Worm (Caenorhabditis elegans) whole organism, L4 larva: Measurements from ENCODE around the gene dsl-6.

Experiments used
- F10B5.3 ChIP-seq: sonication (generic microtip); optimal IDR thresholded peaks from 2 replicates; lab custom pipeline; 2016; ENCODE audit warnings: mild to moderate bottlenecking, missing genetic modification characterization, missing compliant biosample characterization
- F26F4.8 ChIP-seq: fragments of 200-800 bp; sonication (Bioruptor generic); conservative IDR thresholded peaks from 2 replicates; pipeline ENCODE4 v1.3.6; 2022; ENCODE audit warnings: missing genetic modification characterization, missing compliant biosample characterization
- F37D6.2 ChIP-seq: sonication (generic microtip); optimal IDR thresholded peaks from 2 replicates; lab custom pipeline; 2016; ENCODE audit warnings: mild to moderate bottlenecking, missing genetic modification characterization, missing compliant biosample characterization
- F44E2.7 ChIP-seq: fragments of 200-800 bp; sonication (Bioruptor generic); IDR thresholded peaks from 2 replicates; pipeline ENCODE4 v2.1.2; 2022; ENCODE audit warnings: missing genetic modification characterization, missing compliant biosample characterization
- Y105C5A.15 ChIP-seq: fragments of 200-800 bp; sonication (Bioruptor generic); IDR thresholded peaks from 2 replicates; pipeline ENCODE4 v1.3.6; 2022; ENCODE audit warnings: missing genetic modification characterization, missing compliant biosample characterization
- ZK337.2 ChIP-seq: fragments of 200-800 bp; sonication (Bioruptor generic); IDR thresholded peaks from 2 replicates; pipeline ENCODE4 v1.3.6; 2022; ENCODE audit warnings: missing genetic modification reagents, missing genetic modification characterization, missing compliant biosample characterization
- aha-1 ChIP-seq: fragments of 150-350 bp; peaks from one replicate; lab custom pipeline; 2014; ENCODE audit warnings: missing biosample characterization, missing genetic modification characterization
- aly-2 ChIP-seq: sonication (generic microtip); optimal IDR thresholded peaks from 2 replicates; lab custom pipeline; 2018; ENCODE audit warnings: missing biosample characterization, missing genetic modification characterization
- ceh-20 ChIP-seq: fragments of 200-800 bp; sonication (Bioruptor generic); IDR thresholded peaks from 2 replicates; pipeline ENCODE4 v1.3.6; 2022; ENCODE audit warnings: missing genetic modification reagents, missing genetic modification characterization, missing compliant biosample characterization
- ceh-32 ChIP-seq: sonication (generic microtip); optimal IDR thresholded peaks from 2 replicates; lab custom pipeline; 2016; ENCODE audit warnings: mild to moderate bottlenecking, missing genetic modification characterization, missing compliant biosample characterization; ENCODE audit not compliant: poor library complexity
- ceh-82 ChIP-seq: sonication (generic microtip); optimal IDR thresholded peaks from 2 replicates; lab custom pipeline; 2017; ENCODE audit warnings: missing biosample characterization, missing genetic modification characterization
- ces-1 ChIP-seq: fragments of 150-350 bp; sonication (generic microtip); optimal IDR thresholded peaks from 4 replicates; lab custom pipeline; 2014; ENCODE audit warnings: missing biosample characterization, missing genetic modification reagents, missing genetic modification characterization
- daf-16 ChIP-seq, 3 experiments: sonication (generic microtip); optimal IDR thresholded peaks; 2 replicates each; lab custom pipeline; 2016 to 2017; ENCODE audit warnings: missing genetic modification characterization in 3 of 3, missing genetic modification reagents in 3 of 3, mild to moderate bottlenecking in 2 of 3, missing compliant biosample characterization in 2 of 3, missing biosample characterization in 1 of 3, moderate library complexity in 1 of 3
- daf-19 ChIP-seq: fragments of 200-800 bp; sonication (Bioruptor generic); conservative IDR thresholded peaks from 2 replicates; pipeline ENCODE4 v1.3.6; 2022; ENCODE audit warnings: missing genetic modification characterization, missing compliant biosample characterization
- daf-8 ChIP-seq: fragments of 200-800 bp; sonication (Bioruptor generic); IDR thresholded peaks from 2 replicates; pipeline ENCODE4 v1.3.6; 2022; ENCODE audit warnings: missing genetic modification characterization, missing compliant biosample characterization
- dmd-6 ChIP-seq: fragments of 200-800 bp; sonication (Bioruptor generic); IDR thresholded peaks from 2 replicates; pipeline ENCODE4 v1.3.6; 2022; ENCODE audit warnings: missing genetic modification reagents, missing genetic modification characterization, missing compliant biosample characterization
- dmd-8 ChIP-seq: fragments of 200-800 bp; sonication (Bioruptor generic); IDR thresholded peaks from 2 replicates; pipeline ENCODE4 v1.3.6; 2022; ENCODE audit warnings: missing genetic modification characterization, missing compliant biosample characterization
- dve-1 ChIP-seq: sonication (generic microtip); optimal IDR thresholded peaks from 2 replicates; lab custom pipeline; 2017; ENCODE audit warnings: antibody characterized with exemption, mild to moderate bottlenecking, missing genetic modification characterization, missing compliant biosample characterization; ENCODE audit not compliant: insufficient read depth
- egl-43 ChIP-seq: fragments of 200-800 bp; sonication (Bioruptor generic); IDR thresholded peaks from 2 replicates; pipeline ENCODE4 v1.3.6; 2022; ENCODE audit warnings: missing genetic modification reagents, missing genetic modification characterization, missing compliant biosample characterization
- hlh-30 ChIP-seq: sonication (generic microtip); optimal IDR thresholded peaks from 2 replicates; lab custom pipeline; 2017; ENCODE audit warnings: antibody characterized with exemption, mild to moderate bottlenecking, missing genetic modification characterization, missing compliant biosample characterization; ENCODE audit not compliant: insufficient read depth
- jun-1 ChIP-seq: fragments of 150-350 bp; optimal IDR thresholded peaks from 2 replicates; lab custom pipeline; 2014; ENCODE audit warnings: missing biosample characterization, missing genetic modification reagents, missing genetic modification characterization
- lim-7 ChIP-seq: fragments of 200-800 bp; sonication (Bioruptor generic); IDR thresholded peaks from 2 replicates; pipeline ENCODE4 v1.3.6; 2022; ENCODE audit warnings: missing genetic modification characterization, missing compliant biosample characterization
- lin-1 ChIP-seq: fragments of 200-800 bp; sonication (Bioruptor generic); IDR thresholded peaks from 2 replicates; pipeline ENCODE4 v1.3.6; 2022; ENCODE audit warnings: missing genetic modification reagents, missing genetic modification characterization, missing compliant biosample characterization
- lin-15B ChIP-seq: fragments of 150-350 bp; sonication (generic microtip); optimal IDR thresholded peaks from 3 replicates; lab custom pipeline; 2014; ENCODE audit warnings: missing biosample characterization, missing genetic modification characterization
- lin-39 ChIP-seq: fragments of 150-350 bp; optimal IDR thresholded peaks from 2 replicates; lab custom pipeline; 2014; ENCODE audit warnings: missing biosample characterization, missing genetic modification reagents, missing genetic modification characterization
- madf-5 ChIP-seq, 2 experiments: fragments of 200-800 bp; sonication (Bioruptor generic); IDR thresholded peaks; 2 replicates each; pipeline ENCODE4 v1.3.6; 2022; ENCODE audit warnings: missing compliant biosample characterization in 2 of 2, missing genetic modification characterization in 2 of 2
- madf-9 ChIP-seq: fragments of 200-800 bp; sonication (Bioruptor generic); conservative IDR thresholded peaks from 2 replicates; pipeline ENCODE4 v1.3.6; 2022; ENCODE audit warnings: missing genetic modification reagents, missing genetic modification characterization, missing compliant biosample characterization
- mep-1 ChIP-seq: fragments of 150-350 bp; sonication (generic microtip); optimal IDR thresholded peaks from 3 replicates; lab custom pipeline; 2014; ENCODE audit warnings: missing biosample characterization, missing genetic modification characterization
- mxl-2 ChIP-seq: fragments of 200-800 bp; sonication (Bioruptor generic); conservative IDR thresholded peaks from 2 replicates; pipeline ENCODE4 v1.3.6; 2022; ENCODE audit warnings: missing genetic modification reagents, missing genetic modification characterization, missing compliant biosample characterization
- mxl-3 ChIP-seq: fragments of 200-800 bp; sonication (Bioruptor generic); optimal IDR thresholded peaks from 2 replicates; lab custom pipeline; 2018; ENCODE audit warnings: mild to moderate bottlenecking, missing genetic modification characterization, missing compliant biosample characterization
- nhr-11 ChIP-seq: fragments of 150-350 bp; optimal IDR thresholded peaks from 2 replicates; lab custom pipeline; 2014; ENCODE audit warnings: missing biosample characterization, missing genetic modification characterization
- nhr-28 ChIP-seq: fragments of 150-350 bp; optimal IDR thresholded peaks from 2 replicates; lab custom pipeline; 2014; ENCODE audit warnings: missing biosample characterization, missing genetic modification characterization
- nhr-41 ChIP-seq: fragments of 200-800 bp; sonication (Bioruptor generic); IDR thresholded peaks from 2 replicates; pipeline ENCODE4 v1.3.6; 2022; ENCODE audit warnings: missing genetic modification reagents, missing genetic modification characterization, missing compliant biosample characterization
- nhr-6 ChIP-seq: fragments of 150-350 bp; optimal IDR thresholded peaks from 2 replicates; lab custom pipeline; 2014; ENCODE audit warnings: missing biosample characterization, missing genetic modification characterization
- nhr-76 ChIP-seq: fragments of 150-350 bp; optimal IDR thresholded peaks from 2 replicates; lab custom pipeline; 2014; ENCODE audit warnings: missing biosample characterization, missing genetic modification characterization
- pqm-1 ChIP-seq: sonication (generic microtip); optimal IDR thresholded peaks from 2 replicates; lab custom pipeline; 2017; ENCODE audit warnings: missing biosample characterization, missing genetic modification characterization
- saeg-2 ChIP-seq: fragments of 200-800 bp; sonication (Bioruptor generic); IDR thresholded peaks from 2 replicates; pipeline ENCODE4 v1.3.6; 2022; ENCODE audit warnings: missing genetic modification reagents, missing genetic modification characterization, missing compliant biosample characterization
- set-16 ChIP-seq: fragments of 200-800 bp; sonication (Bioruptor generic); IDR thresholded peaks from 2 replicates; pipeline ENCODE4 v1.3.6; 2022; ENCODE audit warnings: missing genetic modification reagents, missing genetic modification characterization, missing compliant biosample characterization
- skn-1 ChIP-seq: fragments of 150-350 bp; optimal IDR thresholded peaks from 2 replicates; lab custom pipeline; 2014; ENCODE audit warnings: missing biosample characterization, missing genetic modification characterization
- spr-1 ChIP-seq: sonication (generic microtip); optimal IDR thresholded peaks from 2 replicates; lab custom pipeline; 2016; ENCODE audit warnings: mild to moderate bottlenecking, missing genetic modification characterization, missing compliant biosample characterization
- tra-1 ChIP-seq: fragments of 200-800 bp; sonication (Bioruptor generic); IDR thresholded peaks from 2 replicates; pipeline ENCODE4 v1.3.6; 2022; ENCODE audit warnings: missing genetic modification reagents, missing genetic modification characterization, missing compliant biosample characterization
- unc-130 ChIP-seq: sonication (generic microtip); optimal IDR thresholded peaks from 2 replicates; lab custom pipeline; 2016; ENCODE audit warnings: missing genetic modification reagents, missing genetic modification characterization, missing compliant biosample characterization
- unc-39 ChIP-seq: sonication (generic microtip); optimal IDR thresholded peaks from 2 replicates; lab custom pipeline; 2017; ENCODE audit warnings: missing biosample characterization, missing genetic modification characterization
- zfp-2 ChIP-seq: sonication (generic microtip); optimal IDR thresholded peaks from 2 replicates; lab custom pipeline; 2016; ENCODE audit warnings: mild to moderate bottlenecking, missing genetic modification characterization, missing compliant biosample characterization
- zfp-3 ChIP-seq: fragments of 200-800 bp; sonication (Bioruptor generic); conservative IDR thresholded peaks from 2 replicates; pipeline ENCODE4 v1.3.6; 2022; ENCODE audit warnings: missing genetic modification reagents, missing genetic modification characterization, missing compliant biosample characterization
- zip-11 ChIP-seq: fragments of 200-800 bp; sonication (Bioruptor generic); IDR thresholded peaks from 2 replicates; pipeline ENCODE4 v1.3.6; 2022; ENCODE audit warnings: missing genetic modification characterization, missing compliant biosample characterization
- zip-2 ChIP-seq: fragments of 150-350 bp; optimal IDR thresholded peaks from 2 replicates; lab custom pipeline; 2014; ENCODE audit warnings: missing biosample characterization, missing genetic modification characterization
- ztf-11 ChIP-seq: fragments of 150-350 bp; optimal IDR thresholded peaks from 2 replicates; lab custom pipeline; 2014; ENCODE audit warnings: missing biosample characterization, missing genetic modification characterization

dsl-6 gene

DNA sequence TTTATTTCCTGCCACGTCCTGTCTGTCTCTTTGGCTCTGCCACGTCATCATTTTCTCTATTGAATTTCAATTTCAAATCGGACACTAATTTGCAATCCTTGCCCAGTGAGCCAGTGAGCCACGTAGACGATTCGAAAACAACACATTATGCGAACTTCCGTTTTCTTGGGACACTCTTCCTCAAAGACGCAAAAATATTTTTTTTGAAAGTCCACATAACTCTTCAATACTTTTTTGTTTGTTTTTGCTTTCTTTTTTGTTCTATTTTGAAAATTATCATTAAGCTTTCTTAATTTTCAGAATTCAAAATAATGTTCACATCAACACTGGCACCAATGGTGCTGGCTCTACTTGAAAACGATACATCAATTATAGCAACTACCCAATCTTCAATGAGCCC lies 3.9 kb downstream of the dsl-6 start, which contains the start of gene tag-89:
TSS of gene tag-89 (plus strand) at position 301 of the 400 bp plus-strand sequence.
- no peak for TF ChIP-seq F26F4.8 (GFP tag; lab: Robert Waterston, UW)
- no peak for TF ChIP-seq ceh-32 (tag; lab: Kevin White, UChicago)
- TF ChIP-seq lim-7 (GFP tag; lab: Robert Waterston, UW), result no peak
- TF ChIP-seq zip-2 (tag; lab: Kevin White, UChicago), result no peak
- no peak for TF ChIP-seq jun-1 (tag; lab: Kevin White, UChicago)
- no peak for TF ChIP-seq zfp-2
- TF ChIP-seq hlh-30 (tag; lab: Kevin White, UChicago), result no peak
- no peak for TF ChIP-seq dve-1 (tag; lab: Kevin White, UChicago)
- no peak for TF ChIP-seq tra-1 (GFP tag; lab: Robert Waterston, UW)
- no peak for TF ChIP-seq spr-1 (tag; lab: Kevin White, UChicago)
- no peak for TF ChIP-seq egl-43
- no peak for TF ChIP-seq mep-1 (tag; lab: Kevin White, UChicago)
- TF ChIP-seq mxl-3 (GFP tag; lab: Kevin White, UChicago), result no peak
- no peak for TF ChIP-seq dmd-6
- TF ChIP-seq nhr-76 (tag; lab: Kevin White, UChicago), result no peak

DNA sequence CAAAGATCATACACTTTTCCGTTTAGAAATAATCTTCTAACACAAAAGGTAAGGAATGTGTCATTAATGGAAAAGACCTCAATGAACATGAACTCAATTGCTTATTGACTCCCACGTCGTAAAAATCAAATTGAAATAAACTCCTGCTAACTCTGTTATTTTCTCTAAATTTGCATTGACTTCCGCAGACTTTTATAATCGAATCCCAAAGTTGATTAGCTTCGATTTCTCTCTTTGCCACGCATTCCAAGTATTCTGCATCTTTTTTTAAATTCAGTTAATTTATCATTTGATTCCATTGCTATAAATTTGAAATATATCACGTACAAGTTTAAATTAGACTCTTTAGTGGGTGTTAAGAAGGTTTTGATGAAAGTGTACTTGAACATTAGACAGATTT lies 9.4 kb downstream of the dsl-6 start:
- TF ChIP-seq nhr-41 (GFP tag; lab: Robert Waterston, UW) (no peak), pqm-1 (tag; lab: Kevin White, UChicago) (no peak), dve-1 (tag; lab: Kevin White, UChicago) (no peak), saeg-2 (no peak), nhr-28 (no peak), dmd-6 (no peak), aha-1 (tag; lab: Kevin White, UChicago) (peak; percentile 68), nhr-11 (tag; lab: Kevin White, UChicago) (peak; percentile 15), skn-1 (tag; lab: Kevin White, UChicago) (no peak), ces-1 (GFP tag; lab: Kevin White, UChicago) (peak; percentile 80), ZK337.2 (GFP tag; lab: Robert Waterston, UW) (no peak)

ce11 chrIV:11379254-11379653 lies 18.9 kb downstream of the dsl-6 start, which contains the start of gene fbxb-76:
Gene fbxb-76, minus strand, starts transcription at chrIV:11379354.
- TF ChIP-seq F37D6.2 (no peak), zfp-3 (GFP tag; lab: Robert Waterston, UW) (no peak), F44E2.7 (no peak), madf-5 (GFP tag; IDR thresholded peaks at IDR 0.05; lab: Robert Waterston, UW) (no peak), daf-8 (no peak), ceh-82 (no peak), lin-15B (tag; lab: Kevin White, UChicago) (no peak), daf-16 (GFP tag; optimal IDR thresholded peaks at IDR 0.05; lab: Kevin White, UChicago) (no peak), daf-16 (tag; optimal IDR thresholded peaks at IDR 0.05; lab: Kevin White, UChicago) (no peak), unc-39 (no peak), Y105C5A.15 (GFP tag; lab: Robert Waterston, UW) (no peak), ceh-20 (no peak), ztf-11 (tag; lab: Kevin White, UChicago) (no peak), F10B5.3 (tag; lab: Kevin White, UChicago) (no peak), dmd-8 (no peak)

DNA sequence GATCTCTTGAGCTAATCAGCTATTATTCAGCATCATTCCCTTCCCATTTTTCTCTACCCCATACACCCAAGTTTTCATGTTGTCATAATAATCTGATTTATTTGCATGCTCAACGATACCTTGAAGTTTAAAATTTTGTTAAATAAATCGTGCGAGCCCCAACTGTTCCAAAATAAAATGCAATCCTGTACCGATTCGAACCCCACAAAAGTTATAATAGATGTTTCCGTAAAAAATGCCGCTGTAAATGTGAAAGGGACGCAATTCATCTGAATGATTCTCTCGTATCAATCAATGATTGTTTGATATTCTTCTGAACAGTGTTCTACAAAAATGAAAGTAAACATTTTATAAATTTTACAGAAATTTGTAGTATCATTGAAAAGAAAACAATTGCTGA lies 20.7 kb downstream of the dsl-6 start:
- TF ChIP-seq lin-1 (GFP tag; lab: Robert Waterston, UW) (no peak), madf-9 (GFP tag; lab: Robert Waterston, UW) (no peak), daf-19 (0 out of 2 replicates have a peak, but pooled peaks have one; percentile 12), aly-2 (tag; lab: Kevin White, UChicago) (no peak), saeg-2 (no peak), lin-15B (tag; lab: Kevin White, UChicago) (no peak), unc-130 (peak; percentile 45), zip-11 (GFP tag; lab: Robert Waterston, UW) (no peak), set-16 (no peak), Y105C5A.15 (GFP tag; lab: Robert Waterston, UW) (no peak), zip-2 (tag; lab: Kevin White, UChicago) (no peak), mxl-2 (GFP tag; lab: Robert Waterston, UW) (no peak), lin-39 (no peak), nhr-6 (tag; lab: Kevin White, UChicago) (no peak), daf-16 (GFP tag; optimal IDR thresholded peaks at IDR 0.05; lab: Kevin White, UChicago) (no peak), daf-16 (tag; optimal IDR thresholded peaks at IDR 0.05; lab: Kevin White, UChicago) (no peak)
